Fruit fly (Drosophila melanogaster) S2 (cell line): ENCODE results near the gene CG31050.
A peak's percentile ranks its signal among the peaks of the same experiment; 100 is the strongest.

Experiments used
- CG8478 ChIP-seq: fragments of >200 bp; optimal IDR thresholded peaks from 2 replicates; lab custom pipeline; 2018
- CTCF ChIP-seq, 2 experiments: fragments of >200 bp; optimal IDR thresholded peaks; 2 replicates each; lab custom pipeline; 2018

Gene CG31050

dm6 chr3R:28642791-28643190, 7.5 kb downstream of the CG31050 start, which contains the start of gene CG14062:
TSS of gene CG14062 (minus strand) at chr3R:28642891.
- TF ChIP-seq CTCF (optimal IDR thresholded peaks at IDR 0.05; lab: Kevin White, UChicago) = no peak
- TF ChIP-seq CG8478 = no peak

dm6 chr3R:28636111-28636510, 14.2 kb downstream of the CG31050 start, which contains the start of gene CG9988:
TSS of gene CG9988 (plus strand) at chr3R:28636411.
- TF ChIP-seq CTCF (optimal IDR thresholded peaks at IDR 0.05; lab: Kevin White, UChicago) (no peak), CG8478 (no peak)

- TF ChIP-seq CTCF (optimal IDR thresholded peaks at IDR 0.05; lab: Kevin White, UChicago) = peak; percentile 88 to 90
- no peak for TF ChIP-seq CG8478
These were observed 15.0 kb downstream of the CG31050 start, which contains the start of gene CG10011 for dm6 chr3R:28634981-28635930. TSS of gene CG10011 (minus strand) at chr3R:28635099.

DNA sequence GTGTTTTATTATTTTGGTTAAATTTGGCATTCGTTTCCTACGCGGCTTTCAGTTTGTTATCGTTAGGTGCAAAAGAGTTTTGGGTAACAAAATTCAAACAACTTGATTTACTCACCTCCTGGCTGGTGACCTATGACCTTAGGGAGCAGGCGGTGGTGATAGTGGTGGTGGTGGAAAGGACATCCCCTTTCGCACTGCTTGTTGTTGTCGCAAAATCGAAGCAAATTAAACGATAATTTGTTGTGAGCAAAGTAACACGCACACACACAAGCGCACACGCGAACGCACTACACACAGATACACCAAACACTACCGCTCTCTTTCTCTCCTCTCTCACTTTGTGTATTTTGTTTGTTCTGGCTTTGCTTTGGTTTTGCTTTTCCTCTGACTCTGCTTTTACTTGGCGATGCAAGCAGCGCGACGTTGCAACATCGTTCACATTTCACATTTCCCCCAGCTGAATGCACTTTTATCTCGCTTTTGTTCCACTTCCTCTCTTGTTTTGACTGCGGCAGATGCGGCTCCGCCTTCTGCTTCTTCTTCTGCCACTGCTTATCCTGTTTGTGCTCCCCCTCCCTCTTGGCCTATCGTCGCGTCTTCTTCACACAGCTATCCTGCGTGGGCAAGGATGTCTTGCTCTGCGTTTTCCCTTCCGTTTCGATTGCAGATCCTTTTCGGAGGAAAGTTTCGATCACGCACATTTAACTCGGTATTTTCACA, 15.9 kb downstream of the CG31050 start:
- no peak for TF ChIP-seq CTCF (optimal IDR thresholded peaks at IDR 0.05; lab: Kevin White, UChicago)
- TF ChIP-seq CG8478 = no peak

dm6 chr3R:28633746-28634145, 16.5 kb downstream of the CG31050 start:
- TF ChIP-seq CTCF (optimal IDR thresholded peaks at IDR 0.05; lab: Kevin White, UChicago) (no peak), CG8478 (no peak)

DNA sequence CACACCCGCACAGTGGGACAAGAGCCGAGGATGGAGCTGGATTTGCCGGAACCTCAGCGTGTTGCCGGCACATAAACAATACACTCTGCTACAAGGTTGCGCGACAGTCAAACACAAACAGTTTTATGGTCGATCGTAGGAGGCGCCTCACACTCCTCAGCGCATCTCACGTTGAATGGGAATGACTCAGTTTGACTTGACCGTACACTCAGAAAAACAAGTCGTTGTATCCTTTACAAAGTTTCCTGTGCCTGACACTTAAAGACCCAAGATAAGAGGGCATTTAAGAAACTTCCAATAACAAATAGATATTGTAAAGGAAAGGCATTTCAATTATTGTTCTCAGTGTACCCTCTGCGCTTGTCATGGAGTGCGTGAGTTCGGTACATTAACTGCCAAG, 18.5 kb downstream of the CG31050 start:
- no peak for TF ChIP-seq CG8478
- TF ChIP-seq CTCF (optimal IDR thresholded peaks at IDR 0.05; lab: Kevin White, UChicago) = no peak

dm6 chr3R:28630861-28631260, 19.4 kb downstream of the CG31050 start:
- no peak for TF ChIP-seq CG8478
- no peak for TF ChIP-seq CTCF (optimal IDR thresholded peaks at IDR 0.05; lab: Kevin White, UChicago)

DNA sequence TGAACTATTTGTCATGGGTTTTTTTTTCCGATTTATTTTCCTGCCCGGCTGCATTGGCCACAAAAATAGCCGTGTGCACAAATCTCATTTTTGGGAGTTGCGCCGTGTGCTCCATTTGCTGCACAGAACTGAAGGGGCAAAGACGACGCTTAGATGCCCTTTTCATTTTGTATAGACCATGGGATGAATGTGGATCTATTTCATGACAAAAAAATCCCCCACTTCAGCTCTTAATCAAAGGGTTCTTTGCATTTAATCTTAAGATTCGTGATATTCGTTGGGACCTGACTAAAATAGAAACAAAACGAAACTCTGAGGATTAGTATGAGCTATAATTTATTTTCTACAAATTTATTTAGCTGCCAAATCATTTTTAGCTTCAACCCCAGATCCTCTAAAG, 20.2 kb downstream of the CG31050 start:
- TF ChIP-seq CTCF (optimal IDR thresholded peaks at IDR 0.05; lab: Kevin White, UChicago) (no peak), CG8478 (no peak)

DNA sequence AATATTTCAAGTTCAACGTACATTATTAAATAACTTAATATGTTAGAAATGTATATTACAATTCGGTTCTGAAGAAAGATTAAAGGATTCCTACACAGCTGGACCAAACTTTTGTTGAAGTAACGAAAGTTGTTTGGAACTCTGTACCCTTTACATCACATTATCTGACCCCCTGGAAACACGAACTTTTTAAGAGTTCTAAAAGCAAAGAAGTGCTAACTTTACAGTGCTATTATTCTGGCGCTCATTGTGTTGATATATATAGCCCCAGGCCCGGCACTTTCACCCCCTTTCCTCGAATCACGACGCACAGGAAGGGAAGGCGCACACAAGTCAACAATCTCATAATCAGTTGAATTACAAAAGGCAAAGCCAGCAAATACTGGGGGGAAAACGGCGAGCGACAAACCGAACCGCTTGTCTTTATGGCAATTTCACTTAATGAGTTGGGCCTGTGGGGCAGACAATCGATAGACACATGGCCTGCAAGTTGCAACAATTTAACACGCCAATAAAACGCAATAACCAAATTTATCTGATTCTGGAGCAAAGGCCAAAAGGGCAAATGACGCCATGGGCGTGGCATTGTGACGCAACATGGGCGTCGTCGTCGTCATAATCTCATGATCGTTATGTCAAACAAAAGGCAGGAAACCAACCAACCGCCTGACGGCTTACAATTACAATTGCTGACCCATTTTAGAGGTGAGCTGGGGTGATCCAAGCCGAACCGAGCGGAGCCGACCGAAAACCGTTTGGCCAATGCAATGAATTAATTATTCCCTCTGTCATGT, 20.9 kb downstream of the CG31050 start:
- no peak for TF ChIP-seq CG8478
- TF ChIP-seq CTCF (optimal IDR thresholded peaks at IDR 0.05; lab: Kevin White, UChicago) = no peak

- TF ChIP-seq CTCF (optimal IDR thresholded peaks at IDR 0.05; lab: Kevin White, UChicago) = no peak
- no peak for TF ChIP-seq CG8478
These were observed 21.6 kb downstream of the CG31050 start for dm6 chr3R:28628696-28629095.

DNA sequence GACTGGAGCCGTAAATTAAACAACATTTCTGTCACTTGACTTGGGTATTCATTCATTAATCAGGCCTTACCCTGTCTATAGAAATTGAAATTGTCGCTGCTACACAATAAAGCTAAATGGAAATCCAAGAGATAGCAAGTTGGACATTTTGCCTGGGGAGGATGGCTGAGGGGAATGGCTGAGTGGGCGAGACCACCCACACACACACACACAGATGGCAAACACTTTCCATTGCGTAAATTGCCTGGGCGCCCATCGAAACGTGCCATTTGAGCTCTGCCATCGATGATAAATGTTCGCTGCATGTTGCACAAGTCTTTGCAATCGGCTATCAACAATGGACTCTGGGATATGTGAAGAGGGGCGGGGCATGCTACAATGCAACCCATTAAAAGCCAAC, 23.0 kb downstream of the CG31050 start:
- TF ChIP-seq CTCF (optimal IDR thresholded peaks at IDR 0.05; lab: Kevin White, UChicago) (no peak), CG8478 (no peak)

- TF ChIP-seq CTCF (optimal IDR thresholded peaks at IDR 0.05; lab: Kevin White, UChicago) (no peak), CG8478 (no peak)
These were observed 26.7 kb downstream of the CG31050 start for dm6 chr3R:28623564-28623963.

dm6 chr3R:28623115-28623514, 27.2 kb downstream of the CG31050 start:
- TF ChIP-seq CG8478 = no peak
- no peak for TF ChIP-seq CTCF (optimal IDR thresholded peaks at IDR 0.05; lab: Kevin White, UChicago)

- no peak for TF ChIP-seq CTCF (optimal IDR thresholded peaks at IDR 0.05; lab: Kevin White, UChicago)
These were observed 29.5 kb downstream of the CG31050 start for dm6 chr3R:28620813-28621212.

dm6 chr3R:28605835-28606234, 44.4 kb downstream of the CG31050 start, which contains the start of gene CG9986:
TSS of gene CG9986 (plus strand) at chr3R:28606079.
- TF ChIP-seq CTCF (optimal IDR thresholded peaks at IDR 0.05; lab: Kevin White, UChicago) (peak in 1 of 2 experiments; percentile 42), CG8478 (no peak)
